Fruit fly (Drosophila melanogaster) whole organism, wandering third instar larva: ENCODE measurements around the gene CG43182.

ENCODE experiments used
- GATAd ChIP-seq: sonication (Bioruptor generic); optimal IDR thresholded peaks from 2 replicates; lab custom pipeline; 2016; ENCODE audit warnings: missing biosample characterization, missing genetic modification characterization
- sage ChIP-seq: fragments of 200-800 bp; sonication (Bioruptor generic); optimal IDR thresholded peaks from 2 replicates; lab custom pipeline; 2016; ENCODE audit warnings: missing biosample characterization, mild to moderate bottlenecking, missing genetic modification characterization

DNA sequence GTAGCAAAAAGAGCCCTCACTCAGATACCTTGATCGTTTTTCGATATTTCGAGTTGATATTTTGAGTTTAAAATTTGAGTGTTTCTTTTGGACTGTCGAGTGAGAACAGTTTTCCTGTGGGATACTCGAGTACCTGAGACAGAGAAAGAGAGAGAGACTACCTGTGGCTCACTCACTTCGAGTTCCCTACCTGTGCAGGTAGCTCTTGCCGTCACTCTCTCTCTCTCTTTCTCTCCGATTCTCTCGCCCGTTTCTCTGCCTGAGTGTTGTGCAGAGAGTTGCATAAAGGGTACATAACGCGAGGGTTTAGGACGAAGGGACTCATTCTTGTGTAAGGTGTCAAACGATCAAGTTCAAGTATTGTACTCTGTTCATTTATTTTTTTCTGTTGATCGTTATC lies 42.9 kb downstream of the CG43182 start, which contains the start of gene sc:
- TF ChIP-seq GATAd (GFP tag; lab: Kevin White, UChicago) (no peak), sage (GFP tag; lab: Kevin White, UChicago) (no peak)
